Fruit fly (Drosophila melanogaster): ENCODE results near the gene CG31365.

Gene CG31365

dm6 chr3R:23171867-23172266 is 45.6 kb upstream of the CG31365 start:
- TF ChIP-seq h (GFP tag; optimal IDR thresholded peaks at IDR 0.05) (peak; percentile 39), CG9705 (GFP tag; optimal IDR thresholded peaks at IDR 0.05) (no peak), Vsx2 (GFP tag; optimal IDR thresholded peaks at IDR 0.05; ENCODE audit: partially characterized antibody) (peak; percentile 26), Rel (GFP tag; optimal IDR thresholded peaks at IDR 0.05) (no peak), Rel (tag; optimal IDR thresholded peaks at IDR 0.05) (peak; percentile 81)

- TF ChIP-seq Myc (optimal IDR thresholded peaks at IDR 0.05) (no peak), jim (GFP tag; optimal IDR thresholded peaks at IDR 0.05) (no peak), foxo (GFP tag; optimal IDR thresholded peaks at IDR 0.05) (no peak), Mio (GFP tag; optimal IDR thresholded peaks at IDR 0.05) (no peak), woc (GFP tag; optimal IDR thresholded peaks at IDR 0.05) (no peak), pan (optimal IDR thresholded peaks at IDR 0.05) (no peak), Sp1 (GFP tag; optimal IDR thresholded peaks at IDR 0.05) (no peak), usp (GFP tag; optimal IDR thresholded peaks at IDR 0.05) (no peak), Abd-B (GFP tag; optimal IDR thresholded peaks at IDR 0.05) (no peak), Jra (GFP tag; optimal IDR thresholded peaks at IDR 0.05) (no peak), sv (GFP tag; optimal IDR thresholded peaks at IDR 0.05) (no peak), rgr (GFP tag; optimal IDR thresholded peaks at IDR 0.05) (no peak), Dif (GFP tag; optimal IDR thresholded peaks at IDR 0.05; ENCODE audit: partially characterized antibody) (no peak), Hr78 (GFP tag; optimal IDR thresholded peaks at IDR 0.05) (no peak)
These were observed 44.1 kb upstream of the CG31365 start for dm6 chr3R:23170335-23170734.

dm6 chr3R:23167507-23168324 is 41.5 kb upstream of the CG31365 start, which contains the start of gene Irk1:
Gene Irk1, plus strand, starts transcription at chr3R:23168317.
- peak; percentile 31 for TF ChIP-seq Dfd (GFP tag; optimal IDR thresholded peaks at IDR 0.05)
- TF ChIP-seq woc (GFP tag; optimal IDR thresholded peaks at IDR 0.05) = no peak
- no peak for TF ChIP-seq usp (GFP tag; optimal IDR thresholded peaks at IDR 0.05)
- TF ChIP-seq h (GFP tag; optimal IDR thresholded peaks at IDR 0.05) = peak; percentile 31
- TF ChIP-seq Hnf4 (GFP tag; optimal IDR thresholded peaks at IDR 0.05) = no peak
- no peak for TF ChIP-seq Rel (GFP tag; optimal IDR thresholded peaks at IDR 0.05)
- no peak for TF ChIP-seq Rel (tag; optimal IDR thresholded peaks at IDR 0.05)
- no peak for TF ChIP-seq dsf (GFP tag; optimal IDR thresholded peaks at IDR 0.05; ENCODE audit: borderline replicate concordance)
- no peak for TF ChIP-seq CG32264 (GFP tag; optimal IDR thresholded peaks at IDR 0.05)
- TF ChIP-seq pan (optimal IDR thresholded peaks at IDR 0.05) = no peak
- TF ChIP-seq foxo (GFP tag; optimal IDR thresholded peaks at IDR 0.05) = peak in 1 of 2 experiments; percentile 26
- TF ChIP-seq dl (GFP tag; optimal IDR thresholded peaks at IDR 0.05; ENCODE audit: insufficient read depth in 1 of 2, partially characterized antibody in 2 of 2) = no peak
- peak; percentile 4 for TF ChIP-seq ey (GFP tag; optimal IDR thresholded peaks at IDR 0.05)
- TF ChIP-seq OdsH (GFP tag; optimal IDR thresholded peaks at IDR 0.05) = no peak
- no peak for TF ChIP-seq dmrt93B (GFP tag; optimal IDR thresholded peaks at IDR 0.05)
- TF ChIP-seq rgr (GFP tag; optimal IDR thresholded peaks at IDR 0.05) = no peak
- TF ChIP-seq sage (GFP tag; optimal IDR thresholded peaks at IDR 0.05) = no peak
- TF ChIP-seq jim (GFP tag; optimal IDR thresholded peaks at IDR 0.05) = no peak
- TF ChIP-seq Sp1 (GFP tag; optimal IDR thresholded peaks at IDR 0.05) = no peak

dm6 chr3R:23164630-23165029 is 38.4 kb upstream of the CG31365 start:
- TF ChIP-seq pan (optimal IDR thresholded peaks at IDR 0.05) (no peak), Vsx2 (GFP tag; optimal IDR thresholded peaks at IDR 0.05; ENCODE audit: partially characterized antibody) (peak; percentile 90)

dm6 chr3R:23164134-23164533 is 37.9 kb upstream of the CG31365 start:
- peak; percentile 37 for TF ChIP-seq h (GFP tag; optimal IDR thresholded peaks at IDR 0.05)
- TF ChIP-seq woc (GFP tag; optimal IDR thresholded peaks at IDR 0.05) = no peak

dm6 chr3R:23161288-23161870 is 35.2 kb upstream of the CG31365 start, which contains the start of gene CG13829:
Gene CG13829, minus strand, starts transcription at chr3R:23161338.
- peak; percentile 12 for TF ChIP-seq h (GFP tag; optimal IDR thresholded peaks at IDR 0.05)
- no peak for TF ChIP-seq sage (GFP tag; optimal IDR thresholded peaks at IDR 0.05)
- no peak for TF ChIP-seq Hr83 (GFP tag; optimal IDR thresholded peaks at IDR 0.05; ENCODE audit: poor library complexity, severe bottlenecking)
- no peak for TF ChIP-seq Rel (GFP tag; optimal IDR thresholded peaks at IDR 0.05)
- peak; percentile 91 for TF ChIP-seq Rel (tag; optimal IDR thresholded peaks at IDR 0.05)
- TF ChIP-seq Vsx2 (GFP tag; optimal IDR thresholded peaks at IDR 0.05; ENCODE audit: partially characterized antibody) = peak; percentile 93
- TF ChIP-seq HLH106 (tag; optimal IDR thresholded peaks at IDR 0.05) = no peak
